Worm (Caenorhabditis elegans): ENCODE results near the gene Y57G11C.52.

DNA sequence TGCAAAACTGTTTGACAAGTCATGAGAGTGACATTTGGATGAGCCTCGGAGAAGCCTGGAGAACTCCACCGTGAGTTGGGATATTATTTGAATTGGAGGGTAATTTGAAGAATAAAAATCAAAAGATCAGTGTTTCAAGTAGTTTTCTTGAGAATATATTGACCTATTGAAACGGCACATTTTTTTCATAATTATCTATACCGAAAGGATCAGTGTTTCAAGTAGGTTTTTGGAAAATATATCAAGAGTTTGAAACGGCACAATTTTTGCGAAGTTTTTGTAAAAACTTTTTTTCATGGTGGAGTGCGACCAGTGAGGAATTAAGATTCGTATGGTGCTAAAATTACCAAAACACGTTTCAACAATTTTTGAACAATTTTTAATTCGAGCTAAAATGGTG lies 38.2 kb downstream of the Y57G11C.52 start:
- no peak for TF ChIP-seq hpl-2 (GFP tag; optimal IDR thresholded peaks at IDR 0.05)
- no peak for TF ChIP-seq F16B12.6 (tag; optimal IDR thresholded peaks at IDR 0.05)
- no peak for TF ChIP-seq fos-1 (tag; optimal IDR thresholded peaks at IDR 0.05)
- no peak for TF ChIP-seq ama-1 (optimal IDR thresholded peaks at IDR 0.05)
- TF ChIP-seq lin-14 (GFP tag; optimal IDR thresholded peaks at IDR 0.05), result no peak
- no peak for TF ChIP-seq aly-2 (tag; optimal IDR thresholded peaks at IDR 0.05)
- TF ChIP-seq egl-27 (tag; optimal IDR thresholded peaks at IDR 0.05), result no peak
